Fruit fly (Drosophila melanogaster) whole organism, prepupa: Measurements from ENCODE around the gene CG13995.
A peak's percentile ranks its signal among the peaks of the same experiment; 100 is the strongest.

Experiments used
- Blimp-1 ChIP-seq: fragments of 200-800 bp; sonication (Bioruptor generic); optimal IDR thresholded peaks from 3 replicates; lab custom pipeline; 2017; ENCODE audit warnings: missing biosample characterization, missing genetic modification characterization, mild to moderate bottlenecking, moderate library complexity, missing genetic modification reagents
- CG10631 ChIP-seq: fragments of 200-800 bp; sonication (Bioruptor generic); optimal IDR thresholded peaks from 2 replicates; lab custom pipeline; 2016; ENCODE audit warnings: missing biosample characterization, missing genetic modification characterization
- CG10669 ChIP-seq: fragments of 200-800 bp; sonication (Bioruptor generic); optimal IDR thresholded peaks from 3 replicates; lab custom pipeline; 2018; ENCODE audit warnings: missing biosample characterization, mild to moderate bottlenecking, missing genetic modification characterization, moderate library complexity
- CG11762 ChIP-seq: fragments of 200-800 bp; sonication (Bioruptor generic); optimal IDR thresholded peaks from 3 replicates; lab custom pipeline; 2016; ENCODE audit warnings: missing biosample characterization, missing genetic modification characterization; ENCODE audit not compliant: insufficient read depth
- CG11902 ChIP-seq: fragments of 200-800 bp; sonication (Bioruptor generic); optimal IDR thresholded peaks from 3 replicates; lab custom pipeline; 2016; ENCODE audit warnings: missing biosample characterization, missing genetic modification characterization
- CG1621 ChIP-seq: fragments of 200-800 bp; sonication (Bioruptor generic); optimal IDR thresholded peaks from 3 replicates; lab custom pipeline; 2018; ENCODE audit warnings: missing biosample characterization, mild to moderate bottlenecking, missing genetic modification characterization
- CG16779 ChIP-seq: fragments of 200-800 bp; sonication (Bioruptor generic); optimal IDR thresholded peaks from 3 replicates; lab custom pipeline; 2017; ENCODE audit warnings: missing biosample characterization, mild to moderate bottlenecking, missing genetic modification characterization
- CG31627 ChIP-seq: fragments of 200-800 bp; sonication (Bioruptor generic); optimal IDR thresholded peaks from 3 replicates; lab custom pipeline; 2016; ENCODE audit warnings: missing biosample characterization, missing genetic modification characterization
- CG6163 ChIP-seq: fragments of 200-800 bp; sonication (Bioruptor generic); IDR thresholded peaks from 3 replicates; pipeline ENCODE4 v1.3.6; 2022; ENCODE audit warnings: missing biosample characterization, missing genetic modification characterization
- CG6276 ChIP-seq: fragments of 200-800 bp; sonication (Bioruptor generic); optimal IDR thresholded peaks from 2 replicates; lab custom pipeline; 2017; ENCODE audit warnings: missing biosample characterization, mild to moderate bottlenecking, missing genetic modification characterization
- CG6792 ChIP-seq: fragments of 200-800 bp; sonication (Bioruptor generic); optimal IDR thresholded peaks from 3 replicates; lab custom pipeline; 2016; ENCODE audit warnings: missing biosample characterization, missing genetic modification characterization
- CG6808 ChIP-seq: fragments of 200-800 bp; sonication (Bioruptor generic); optimal IDR thresholded peaks from 3 replicates; lab custom pipeline; 2017; ENCODE audit warnings: missing biosample characterization, missing genetic modification characterization, mild to moderate bottlenecking, moderate library complexity, missing genetic modification reagents
- CG6854 ChIP-seq: fragments of 200-800 bp; sonication (Bioruptor generic); optimal IDR thresholded peaks from 2 replicates; lab custom pipeline; 2017; ENCODE audit warnings: missing biosample characterization, mild to moderate bottlenecking, missing genetic modification characterization
- CG8119 ChIP-seq: fragments of 200-800 bp; sonication (Bioruptor generic); IDR thresholded peaks from 3 replicates; pipeline ENCODE4 v1.3.6; 2022; ENCODE audit warnings: missing biosample characterization, missing genetic modification characterization
- CG8319 ChIP-seq: fragments of 200-800 bp; sonication (Bioruptor generic); optimal IDR thresholded peaks from 3 replicates; lab custom pipeline; 2016; ENCODE audit warnings: missing biosample characterization, missing genetic modification characterization
- CG8632 ChIP-seq: fragments of 200-800 bp; sonication (Bioruptor generic); optimal IDR thresholded peaks from 3 replicates; lab custom pipeline; 2016; ENCODE audit warnings: missing biosample characterization, missing genetic modification characterization
- CG9139 ChIP-seq: fragments of 200-800 bp; sonication (Bioruptor generic); optimal IDR thresholded peaks from 3 replicates; lab custom pipeline; 2017; ENCODE audit warnings: missing biosample characterization, mild to moderate bottlenecking, missing genetic modification characterization
- Eip75B ChIP-seq: fragments of 200-800 bp; sonication (Bioruptor generic); optimal IDR thresholded peaks from 3 replicates; lab custom pipeline; 2016; ENCODE audit warnings: missing biosample characterization, missing genetic modification characterization
- Eip78C ChIP-seq: fragments of 200-800 bp; sonication (Bioruptor generic); peaks from one replicate; lab custom pipeline; 2016; ENCODE audit warnings: missing biosample characterization, missing genetic modification characterization
- Eip93F ChIP-seq: fragments of 200-800 bp; sonication (Bioruptor generic); optimal IDR thresholded peaks from 2 replicates; lab custom pipeline; 2016; ENCODE audit warnings: missing biosample characterization, mild to moderate bottlenecking, missing genetic modification characterization
- Ets21C ChIP-seq: fragments of 200-800 bp; sonication (Bioruptor generic); optimal IDR thresholded peaks from 3 replicates; lab custom pipeline; 2016; ENCODE audit warnings: missing biosample characterization, missing genetic modification characterization
- Hr38 ChIP-seq: sonication (Bioruptor generic); optimal IDR thresholded peaks from 2 replicates; lab custom pipeline; 2016; ENCODE audit warnings: missing biosample characterization, missing genetic modification characterization
- Hr39 ChIP-seq: fragments of 200-800 bp; sonication (Bioruptor generic); optimal IDR thresholded peaks from 2 replicates; lab custom pipeline; 2016; ENCODE audit warnings: missing biosample characterization, missing genetic modification characterization
- Hr4 ChIP-seq: fragments of 200-800 bp; sonication (Bioruptor generic); optimal IDR thresholded peaks from 3 replicates; lab custom pipeline; 2016; ENCODE audit warnings: missing biosample characterization, missing genetic modification characterization
- Met ChIP-seq: fragments of 200-800 bp; sonication (Bioruptor generic); optimal IDR thresholded peaks from 3 replicates; lab custom pipeline; 2016; ENCODE audit warnings: missing biosample characterization, missing genetic modification characterization
- OdsH ChIP-seq: fragments of 200-800 bp; sonication (Bioruptor generic); optimal IDR thresholded peaks from 3 replicates; lab custom pipeline; 2016; ENCODE audit warnings: missing biosample characterization, missing genetic modification characterization
- Smox ChIP-seq: fragments of 200-800 bp; sonication (Bioruptor generic); optimal IDR thresholded peaks from 3 replicates; lab custom pipeline; 2016; ENCODE audit warnings: missing biosample characterization, missing genetic modification characterization
- Sox102F ChIP-seq: fragments of 200-800 bp; sonication (Bioruptor generic); optimal IDR thresholded peaks from 2 replicates; lab custom pipeline; 2016; ENCODE audit warnings: missing biosample characterization, mild to moderate bottlenecking, missing genetic modification characterization
- Sox14 ChIP-seq: fragments of 200-800 bp; sonication (Bioruptor generic); optimal IDR thresholded peaks from 3 replicates; lab custom pipeline; 2016; ENCODE audit warnings: missing biosample characterization, missing genetic modification characterization
- Sox15 ChIP-seq: fragments of 200-800 bp; sonication (Bioruptor generic); optimal IDR thresholded peaks from 3 replicates; lab custom pipeline; 2016; ENCODE audit warnings: missing biosample characterization, missing genetic modification characterization
- cyc ChIP-seq: fragments of 200-800 bp; sonication (Bioruptor generic); optimal IDR thresholded peaks from 3 replicates; lab custom pipeline; 2016; ENCODE audit warnings: missing biosample characterization, missing genetic modification characterization
- dac ChIP-seq: fragments of 200-800 bp; sonication (Bioruptor generic); optimal IDR thresholded peaks from 2 replicates; lab custom pipeline; 2017; ENCODE audit warnings: missing biosample characterization, mild to moderate bottlenecking, missing genetic modification characterization
- dsx ChIP-seq: fragments of 200-800 bp; optimal IDR thresholded peaks from 3 replicates; lab custom pipeline; 2019; ENCODE audit warnings: missing biosample characterization, mild to moderate bottlenecking, missing genetic modification characterization, moderate library complexity; ENCODE audit not compliant: poor library complexity, severe bottlenecking
- eg ChIP-seq: fragments of 200-800 bp; sonication (Bioruptor generic); IDR thresholded peaks from 3 replicates; pipeline ENCODE4 v1.3.6; 2022; ENCODE audit warnings: missing biosample characterization, missing genetic modification characterization
- esn ChIP-seq: fragments of 200-800 bp; sonication (Bioruptor generic); optimal IDR thresholded peaks from 2 replicates; lab custom pipeline; 2016; ENCODE audit warnings: missing biosample characterization, mild to moderate bottlenecking, missing genetic modification characterization, moderate library complexity
- fd59A ChIP-seq: fragments of 200-800 bp; sonication (Bioruptor generic); optimal IDR thresholded peaks from 2 replicates; lab custom pipeline; 2017; ENCODE audit warnings: missing biosample characterization, mild to moderate bottlenecking, missing genetic modification characterization, missing genetic modification reagents
- fkh ChIP-seq: fragments of 200-800 bp; sonication (Bioruptor generic); optimal IDR thresholded peaks from 3 replicates; lab custom pipeline; 2017; ENCODE audit warnings: missing biosample characterization, mild to moderate bottlenecking, missing genetic modification characterization, moderate library complexity
- lz ChIP-seq: fragments of 200-800 bp; sonication (Bioruptor generic); optimal IDR thresholded peaks from 3 replicates; lab custom pipeline; 2016; ENCODE audit warnings: missing biosample characterization, missing genetic modification characterization
- salr ChIP-seq, 2 experiments: fragments of 200-800 bp; sonication (Bioruptor generic); optimal IDR thresholded peaks; 3 replicates each; lab custom pipeline; 2016 to 2018; ENCODE audit warnings: missing biosample characterization in 2 of 2, missing genetic modification characterization in 2 of 2, mild to moderate bottlenecking in 1 of 2
- ss ChIP-seq, 2 experiments: fragments of 200-800 bp; sonication (Bioruptor generic); optimal IDR thresholded peaks; 2 replicates in 1 of 2; 3 replicates in 1 of 2; lab custom pipeline; 2017 to 2018; ENCODE audit warnings: mild to moderate bottlenecking in 2 of 2, missing biosample characterization in 2 of 2, missing genetic modification characterization in 2 of 2, moderate library complexity in 1 of 2
- svp ChIP-seq: fragments of 200-800 bp; sonication (Bioruptor generic); peaks from one replicate; lab custom pipeline; 2016; ENCODE audit warnings: missing biosample characterization, missing genetic modification characterization
- vri ChIP-seq: fragments of 200-800 bp; sonication (Bioruptor generic); optimal IDR thresholded peaks from 3 replicates; lab custom pipeline; 2016; ENCODE audit warnings: missing biosample characterization, mild to moderate bottlenecking, missing genetic modification characterization

Gene CG13995

dm6 chr2L:6076143-6076542 is 22.0 kb downstream of the CG13995 start:
- TF ChIP-seq CG6276 (GFP tag; lab: Kevin White, UChicago): peak; percentile 50
- TF ChIP-seq Eip78C (GFP tag; lab: Kevin White, UChicago): peak; percentile 11
- TF ChIP-seq ss (GFP tag; optimal IDR thresholded peaks at IDR 0.05; lab: Kevin White, UChicago): no peak
- no peak for TF ChIP-seq esn (GFP tag; lab: Kevin White, UChicago)
- peak; percentile 62 for TF ChIP-seq vri (GFP tag; lab: Kevin White, UChicago)
- peak; percentile 39 for TF ChIP-seq fkh (GFP tag; lab: Kevin White, UChicago)
- TF ChIP-seq Eip93F (GFP tag; lab: Kevin White, UChicago): no peak
- TF ChIP-seq, all 60 proteins: peak for 4

DNA sequence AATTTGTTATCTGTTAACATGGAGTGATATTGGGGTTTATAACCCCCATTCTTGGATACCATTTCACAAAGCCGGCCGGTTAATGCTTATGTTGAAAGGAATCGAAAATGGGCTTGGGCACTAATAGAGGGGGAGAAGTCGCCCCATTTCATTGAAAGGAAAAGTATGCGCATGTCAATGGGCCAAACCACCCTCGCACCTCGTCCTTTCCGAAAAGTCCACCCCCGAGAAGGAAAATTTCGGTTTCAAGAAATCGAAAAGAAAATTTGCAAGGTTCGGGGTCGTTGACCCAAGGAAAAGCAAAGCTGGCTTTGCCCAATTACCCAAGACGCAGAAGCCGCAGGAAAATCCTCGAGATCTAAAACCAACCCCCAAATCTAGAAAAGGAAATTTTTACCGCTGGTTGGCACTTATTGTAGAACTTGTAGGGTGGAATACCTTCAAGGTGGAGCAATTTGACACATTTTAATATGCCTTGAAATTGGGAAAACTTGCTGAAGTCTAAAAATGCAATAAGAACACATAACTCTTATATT is 22.8 kb downstream of the CG13995 start:
- TF ChIP-seq CG8119: no peak
- TF ChIP-seq svp (GFP tag; lab: Kevin White, UChicago): peak; percentile 42
- no peak for TF ChIP-seq CG16779 (tag; lab: Kevin White, UChicago)
- no peak for TF ChIP-seq CG8319 (GFP tag; lab: Kevin White, UChicago)
- TF ChIP-seq Eip75B (GFP tag; lab: Kevin White, UChicago): no peak

DNA sequence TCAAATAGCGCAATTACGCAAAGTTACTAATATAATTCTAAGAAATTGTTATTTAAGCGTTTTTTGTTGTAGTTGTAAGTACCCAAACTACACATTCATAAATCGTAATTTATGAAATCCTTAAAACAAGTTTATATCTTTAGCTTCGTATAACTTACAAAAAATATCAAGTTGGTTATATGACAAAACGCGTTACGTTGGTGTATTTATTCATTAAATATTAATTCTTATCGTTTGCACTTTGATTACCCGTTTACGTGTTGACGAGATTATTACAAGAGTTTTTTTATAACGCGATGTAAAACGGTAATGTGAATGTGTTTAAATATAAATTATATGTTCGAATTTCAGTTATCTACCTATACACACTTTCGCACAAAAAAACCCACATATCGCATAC is 23.5 kb downstream of the CG13995 start:
- TF ChIP-seq Blimp-1 (no peak), CG6792 (GFP tag; lab: Kevin White, UChicago) (no peak), CG10631 (no peak), CG31627 (GFP tag; lab: Kevin White, UChicago) (no peak), dsx (GFP tag; lab: Kevin White, UChicago) (no peak), dac (GFP tag; lab: Kevin White, UChicago) (no peak), Sox15 (GFP tag; lab: Kevin White, UChicago) (no peak), Hr4 (no peak), CG6163 (GFP tag; lab: Robert Waterston, UW) (no peak), cyc (GFP tag; lab: Kevin White, UChicago) (no peak), CG8632 (GFP tag; lab: Kevin White, UChicago) (no peak), lz (no peak), OdsH (GFP tag; lab: Kevin White, UChicago) (no peak), fd59A (GFP tag; lab: Kevin White, UChicago) (no peak), Smox (GFP tag; lab: Kevin White, UChicago) (no peak), CG11902 (GFP tag; lab: Kevin White, UChicago) (no peak), ss (GFP tag; optimal IDR thresholded peaks at IDR 0.05; lab: Kevin White, UChicago) (no peak), CG9139 (GFP tag; lab: Kevin White, UChicago) (no peak), Sox14 (no peak)
- TF ChIP-seq, all 60 proteins: peak for 0

- no peak for TF ChIP-seq cyc (GFP tag; lab: Kevin White, UChicago)
- TF ChIP-seq Sox102F: no peak
- no peak for TF ChIP-seq Hr38 (GFP tag; lab: Kevin White, UChicago)
- no peak for TF ChIP-seq Sox15 (GFP tag; lab: Kevin White, UChicago)
- peak; percentile 86 for TF ChIP-seq Eip75B (GFP tag; lab: Kevin White, UChicago)
- TF ChIP-seq fd59A (GFP tag; lab: Kevin White, UChicago): no peak
- no peak for TF ChIP-seq Blimp-1
- no peak for TF ChIP-seq CG8319 (GFP tag; lab: Kevin White, UChicago)
- peak; percentile 25 for TF ChIP-seq CG1621 (tag; lab: Kevin White, UChicago)
- TF ChIP-seq CG9139 (GFP tag; lab: Kevin White, UChicago): no peak
- peak; percentile 100 for TF ChIP-seq Met (GFP tag; lab: Kevin White, UChicago)
- TF ChIP-seq OdsH (GFP tag; lab: Kevin White, UChicago): no peak
- peak; percentile 50 for TF ChIP-seq CG6854 (GFP tag; lab: Kevin White, UChicago)
- no peak for TF ChIP-seq CG6792 (GFP tag; lab: Kevin White, UChicago)
- peak; percentile 21 for TF ChIP-seq CG6276 (GFP tag; lab: Kevin White, UChicago)
- peak; percentile 88 for TF ChIP-seq Eip78C (GFP tag; lab: Kevin White, UChicago)
- no peak for TF ChIP-seq CG10669
- TF ChIP-seq svp (GFP tag; lab: Kevin White, UChicago): peak; percentile 85
- no peak for TF ChIP-seq CG6808 (GFP tag; lab: Kevin White, UChicago)
- peak; percentile 73 for TF ChIP-seq CG6163 (GFP tag; lab: Robert Waterston, UW)
- TF ChIP-seq CG16779 (tag; lab: Kevin White, UChicago): peak; percentile 63
- TF ChIP-seq Ets21C (GFP tag; lab: Kevin White, UChicago): no peak
- TF ChIP-seq CG8632 (GFP tag; lab: Kevin White, UChicago): no peak
- no peak for TF ChIP-seq CG11762
- no peak for TF ChIP-seq salr (GFP tag; optimal IDR thresholded peaks at IDR 0.05; lab: Kevin White, UChicago)
- no peak for TF ChIP-seq CG8119
- TF ChIP-seq eg: no peak
- TF ChIP-seq CG11902 (GFP tag; lab: Kevin White, UChicago): no peak
- no peak for TF ChIP-seq lz
- no peak for TF ChIP-seq Hr39 (GFP tag; lab: Kevin White, UChicago)
Measured at dm6 chr2L:6078757-6079351, 24.8 kb downstream of the CG13995 start.
